Fruit fly (Drosophila melanogaster) whole organism, embryonic: ENCODE measurements around the gene CG4942.

Source experiments
- CG1233 ChIP-seq: fragments of 200-800 bp; sonication (Bioruptor generic); optimal IDR thresholded peaks from 4 replicates; lab custom pipeline; 2018; ENCODE audit warnings: missing biosample characterization, mild to moderate bottlenecking, missing genetic modification characterization
- CG17912 ChIP-seq: fragments of 200-800 bp; sonication (Bioruptor generic); optimal IDR thresholded peaks from 2 replicates; lab custom pipeline; 2018; ENCODE audit warnings: missing biosample characterization, mild to moderate bottlenecking, missing genetic modification characterization
- CG2129 ChIP-seq: fragments of 200-800 bp; sonication (Bioruptor generic); IDR thresholded peaks from 2 replicates; pipeline ENCODE4 v1.3.6; 2022; ENCODE audit warnings: missing biosample characterization, missing genetic modification characterization; ENCODE audit not compliant: partially characterized antibody
- CG8478 ChIP-seq: fragments of >200 bp; optimal IDR thresholded peaks from 2 replicates; lab custom pipeline; 2018
- Mrtf ChIP-seq: fragments of 200-800 bp; sonication (Bioruptor generic); IDR thresholded peaks from 3 replicates; pipeline ENCODE4 v1.3.6; 2022; ENCODE audit warnings: missing biosample characterization, missing genetic modification characterization
- kah ChIP-seq: fragments of 200-800 bp; sonication (Bioruptor generic); optimal IDR thresholded peaks from 2 replicates; lab custom pipeline; 2018; ENCODE audit warnings: missing biosample characterization, mild to moderate bottlenecking, missing genetic modification characterization

DNA sequence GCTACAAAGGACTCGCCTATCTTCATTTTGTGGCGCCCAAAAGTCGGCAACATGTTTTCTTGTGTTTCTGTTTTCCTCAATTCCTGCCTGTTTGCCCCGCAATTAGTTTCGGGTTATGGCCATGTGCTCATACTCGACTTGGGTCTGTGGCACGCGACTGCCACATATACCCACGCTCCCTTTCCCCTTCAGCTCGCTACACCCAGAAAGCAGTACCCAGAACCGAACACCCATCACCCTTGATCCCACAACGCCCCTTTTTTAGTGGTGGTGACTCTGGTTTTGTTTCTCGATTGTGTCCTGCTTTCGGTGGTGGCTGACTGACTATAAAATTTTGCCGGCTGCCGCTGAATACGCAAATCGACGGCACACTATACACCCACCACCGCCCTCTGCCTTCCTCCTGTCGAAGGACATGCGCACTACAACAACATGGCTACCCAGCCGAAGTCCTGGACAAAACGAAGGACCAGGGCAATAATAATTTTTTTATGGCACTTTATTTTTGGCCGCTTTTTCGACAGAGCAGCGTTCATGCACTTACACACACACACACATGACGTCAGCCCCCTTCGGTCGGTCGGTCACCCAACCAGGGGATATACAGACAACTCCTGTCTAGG is 22.3 kb upstream of the CG4942 start:
- TF ChIP-seq CG1233 (no peak), CG17912 (GFP tag; lab: Kevin White, UChicago) (no peak), CG8478 (lab: Kevin White, UChicago) (no peak), kah (GFP tag; lab: Kevin White, UChicago) (no peak), Mrtf (GFP tag; lab: Robert Waterston, UW) (no peak), CG2129 (GFP tag; lab: Robert Waterston, UW) (no peak)
